5 fruit fly cellular contexts compared by ENCODE assay signal in genomic region chr2L:4981278-4981966, dm6.
A peak's percentile ranks its signal among the peaks of the same experiment; 100 is the strongest.
TF ChIP-seq lines count a peak whose summit lies in the region.

TSS of gene CG8892 (minus strand) at chr2L:4981592.
TSS of gene CG34126 (plus strand) at chr2L:4981614.

- peak; percentile 57 for TF ChIP-seq CTCF in whole organism, embryonic (GFP tag; optimal IDR thresholded peaks at IDR 0.05; lab: Kevin White, UChicago)

TF ChIP-seq in whole organism, adult, 20 proteins besides CTCF, POLR2A, EP300 and RAD21 (continues in another document):
- TF ChIP-seq Hr96 (GFP tag; optimal IDR thresholded peaks at IDR 0.05; lab: Kevin White, UChicago) (peak; percentile 96), kay (GFP tag; lab: Kevin White, UChicago; ENCODE audit: borderline replicate concordance) (no peak), CG11617 (GFP tag; optimal IDR thresholded peaks at IDR 0.05; lab: Kevin White, UChicago) (peak; percentile 99), cnc (optimal IDR thresholded peaks at IDR 0.05; lab: Kevin White, UChicago) (no peak), Clk (GFP tag; optimal IDR thresholded peaks at IDR 0.05; lab: Kevin White, UChicago) (peak; percentile 99), Crg-1 (GFP tag; optimal IDR thresholded peaks at IDR 0.05; lab: Kevin White, UChicago) (peak; percentile 99), CG5204 (GFP tag; optimal IDR thresholded peaks at IDR 0.05; lab: Kevin White, UChicago) (peak; percentile 98), CG1620 (GFP tag; optimal IDR thresholded peaks at IDR 0.05; lab: Kevin White, UChicago) (peak; percentile 99), CG33017 (tag; optimal IDR thresholded peaks at IDR 0.05; lab: Kevin White, UChicago) (peak; percentile 96), CG7101 (tag; optimal IDR thresholded peaks at IDR 0.05; lab: Kevin White, UChicago) (peak; percentile 98), tj (GFP tag; optimal IDR thresholded peaks at IDR 0.05; lab: Kevin White, UChicago) (peak; percentile 90), pad (GFP tag; optimal IDR thresholded peaks at IDR 0.05; lab: Kevin White, UChicago) (peak; percentile 96), Mnt (GFP tag; optimal IDR thresholded peaks at IDR 0.05; lab: Kevin White, UChicago) (peak; percentile 97), CG12768 (GFP tag; optimal IDR thresholded peaks at IDR 0.05; lab: Kevin White, UChicago) (peak; percentile 99), toe (GFP tag; optimal IDR thresholded peaks at IDR 0.05; lab: Kevin White, UChicago) (peak; percentile 99), cic (GFP tag; optimal IDR thresholded peaks at IDR 0.05; lab: Kevin White, UChicago) (peak; percentile 89), ovo (GFP tag; optimal IDR thresholded peaks at IDR 0.05; lab: Kevin White, UChicago) (peak; percentile 99), bab1 (GFP tag; optimal IDR thresholded peaks at IDR 0.05; lab: Kevin White, UChicago) (peak; percentile 95)

TF ChIP-seq in whole organism, embryonic, 481 proteins besides CTCF, POLR2A, EP300 and RAD21 (continues in another document):
- peak; percentile 95 to 98 for TF ChIP-seq Hr51 (GFP tag; optimal IDR thresholded peaks at IDR 0.05; lab: Kevin White, UChicago)
- peak; percentile 84 for TF ChIP-seq Ravus (GFP tag; IDR thresholded peaks at IDR 0.05; lab: Robert Waterston, UW)
- TF ChIP-seq CG14965 (GFP tag; optimal IDR thresholded peaks at IDR 0.05; lab: Kevin White, UChicago; ENCODE audit: borderline replicate concordance): peak; percentile 61
- TF ChIP-seq otp (GFP tag; IDR thresholded peaks at IDR 0.05; lab: Robert Waterston, UW): peak; percentile 85
- TF ChIP-seq crc (GFP tag; optimal IDR thresholded peaks at IDR 0.05; lab: Kevin White, UChicago): peak; percentile 85
- peak; percentile 95 for TF ChIP-seq CG4854 (GFP tag; optimal IDR thresholded peaks at IDR 0.05; lab: Kevin White, UChicago)
- TF ChIP-seq CG5245 (GFP tag; optimal IDR thresholded peaks at IDR 0.05; lab: Kevin White, UChicago): peak; percentile 96
- TF ChIP-seq Opbp (GFP tag; IDR thresholded peaks at IDR 0.05; lab: Robert Waterston, UW; ENCODE audit: partially characterized antibody): 0 out of 3 replicates have a peak, but pooled peaks have one; percentile 28
- peak; percentile 96 for TF ChIP-seq CG12104 (GFP tag; optimal IDR thresholded peaks at IDR 0.05; lab: Kevin White, UChicago)
- peak; percentile 98 for TF ChIP-seq jumu (GFP tag; optimal IDR thresholded peaks at IDR 0.05; lab: Kevin White, UChicago)
- peak; percentile 98 for TF ChIP-seq ken (GFP tag; IDR thresholded peaks at IDR 0.05; lab: Robert Waterston, UW)
- TF ChIP-seq TFAM (GFP tag; optimal IDR thresholded peaks at IDR 0.05; lab: Kevin White, UChicago): peak; percentile 89
- peak; percentile 99 for TF ChIP-seq CG12942 (GFP tag; optimal IDR thresholded peaks at IDR 0.05; lab: Kevin White, UChicago)
- TF ChIP-seq stwl (tag; optimal IDR thresholded peaks at IDR 0.05; lab: Kevin White, UChicago): peak; percentile 89
- TF ChIP-seq lilli (GFP tag; optimal IDR thresholded peaks at IDR 0.05; lab: Kevin White, UChicago): peak; percentile 98
- peak; percentile 94 for TF ChIP-seq CG3407 (GFP tag; optimal IDR thresholded peaks at IDR 0.05; lab: Kevin White, UChicago)
- TF ChIP-seq Dbx (GFP tag; IDR thresholded peaks at IDR 0.05; lab: Robert Waterston, UW): peak; percentile 98

TF ChIP-seq in whole organism, prepupa, 60 proteins besides CTCF, POLR2A, EP300 and RAD21 (continues in another document):
- peak; percentile 96 for TF ChIP-seq achi (GFP tag; optimal IDR thresholded peaks at IDR 0.05; lab: Kevin White, UChicago)
- TF ChIP-seq OdsH (GFP tag; optimal IDR thresholded peaks at IDR 0.05; lab: Kevin White, UChicago): peak; percentile 99
- TF ChIP-seq eg (GFP tag; IDR thresholded peaks at IDR 0.05; lab: Robert Waterston, UW): peak; percentile 89
- TF ChIP-seq vri (GFP tag; optimal IDR thresholded peaks at IDR 0.05; lab: Kevin White, UChicago): peak; percentile 95
- TF ChIP-seq CG8319 (GFP tag; optimal IDR thresholded peaks at IDR 0.05; lab: Kevin White, UChicago): peak; percentile 96
- peak; percentile 98 for TF ChIP-seq Sox15 (GFP tag; optimal IDR thresholded peaks at IDR 0.05; lab: Kevin White, UChicago)
- TF ChIP-seq Eip78C (GFP tag; lab: Kevin White, UChicago): peak; percentile 98
- TF ChIP-seq Eip93F (GFP tag; optimal IDR thresholded peaks at IDR 0.05; lab: Kevin White, UChicago): peak; percentile 87
- peak; percentile 98 for TF ChIP-seq acj6 (GFP tag; optimal IDR thresholded peaks at IDR 0.05; lab: Kevin White, UChicago)
- peak; percentile 89 for TF ChIP-seq dsx (GFP tag; optimal IDR thresholded peaks at IDR 0.05; lab: Kevin White, UChicago; ENCODE audit: poor library complexity, severe bottlenecking)
- TF ChIP-seq pdm3 (GFP tag; optimal IDR thresholded peaks at IDR 0.05; lab: Kevin White, UChicago): peak; percentile 98
- peak; percentile 97 for TF ChIP-seq Ets21C (GFP tag; optimal IDR thresholded peaks at IDR 0.05; lab: Kevin White, UChicago)
- TF ChIP-seq Gug (GFP tag; IDR thresholded peaks at IDR 0.05; lab: Robert Waterston, UW): peak; percentile 94
- peak; percentile 81 for TF ChIP-seq fkh (GFP tag; optimal IDR thresholded peaks at IDR 0.05; lab: Kevin White, UChicago)
- peak; percentile 95 for TF ChIP-seq CG11762 (GFP tag; optimal IDR thresholded peaks at IDR 0.05; lab: Kevin White, UChicago; ENCODE audit: insufficient read depth)
- peak; percentile 88 for TF ChIP-seq CG6854 (GFP tag; optimal IDR thresholded peaks at IDR 0.05; lab: Kevin White, UChicago)
- peak; percentile 84 for TF ChIP-seq CG15336 (GFP tag; IDR thresholded peaks at IDR 0.05; lab: Robert Waterston, UW)
- peak; percentile 92 for TF ChIP-seq CG7368 (GFP tag; optimal IDR thresholded peaks at IDR 0.05; lab: Kevin White, UChicago)
- TF ChIP-seq cyc (GFP tag; optimal IDR thresholded peaks at IDR 0.05; lab: Kevin White, UChicago): peak; percentile 98

TF ChIP-seq in whole organism, pupa, 21 proteins besides CTCF, POLR2A, EP300 and RAD21:
- peak; percentile 86 for TF ChIP-seq Ets98B (GFP tag; IDR thresholded peaks at IDR 0.05; lab: Robert Waterston, UW)
- TF ChIP-seq CG34367 (tag; optimal IDR thresholded peaks at IDR 0.05; lab: Kevin White, UChicago): peak; percentile 90
- TF ChIP-seq CG17806 (tag; optimal IDR thresholded peaks at IDR 0.05; lab: Kevin White, UChicago): peak; percentile 94
- TF ChIP-seq CG13204 (GFP tag; optimal IDR thresholded peaks at IDR 0.05; lab: Kevin White, UChicago): peak; percentile 72
- TF ChIP-seq CG9948 (tag; optimal IDR thresholded peaks at IDR 0.05; lab: Kevin White, UChicago): peak; percentile 95
- TF ChIP-seq CG10348 (GFP tag; IDR thresholded peaks at IDR 0.05; lab: Robert Waterston, UW): peak; percentile 89
- TF ChIP-seq CG8159 (tag; optimal IDR thresholded peaks at IDR 0.05; lab: Kevin White, UChicago): peak; percentile 96
- TF ChIP-seq CG8301 (tag; optimal IDR thresholded peaks at IDR 0.05; lab: Kevin White, UChicago): peak; percentile 93
- TF ChIP-seq fd96Ca (GFP tag; IDR thresholded peaks at IDR 0.05; lab: Robert Waterston, UW): peak; percentile 95
- peak; percentile 91 for TF ChIP-seq Pif1B (GFP tag; optimal IDR thresholded peaks at IDR 0.05; lab: Kevin White, UChicago)
- TF ChIP-seq EcR (GFP tag; optimal IDR thresholded peaks at IDR 0.05; lab: Kevin White, UChicago): no peak
- TF ChIP-seq CG15710 (tag; optimal IDR thresholded peaks at IDR 0.05; lab: Kevin White, UChicago): peak; percentile 97
- peak; percentile 96 for TF ChIP-seq CG14655 (GFP tag; optimal IDR thresholded peaks at IDR 0.05; lab: Kevin White, UChicago)
- TF ChIP-seq CG12605 (GFP tag; IDR thresholded peaks at IDR 0.05; lab: Robert Waterston, UW): peak; percentile 75
- no peak for TF ChIP-seq D1 (tag; optimal IDR thresholded peaks at IDR 0.05; lab: Kevin White, UChicago)
- peak; percentile 94 for TF ChIP-seq Pif1A (GFP tag; optimal IDR thresholded peaks at IDR 0.05; lab: Kevin White, UChicago)
- TF ChIP-seq rn (GFP tag; IDR thresholded peaks at IDR 0.05; lab: Robert Waterston, UW): peak; percentile 93
- TF ChIP-seq gl (tag; optimal IDR thresholded peaks at IDR 0.05; lab: Kevin White, UChicago): peak; percentile 83
- TF ChIP-seq CG32121 (GFP tag; IDR thresholded peaks at IDR 0.05; lab: Robert Waterston, UW): peak; percentile 91
- peak; percentile 97 for TF ChIP-seq Snoo (tag; optimal IDR thresholded peaks at IDR 0.05; lab: Kevin White, UChicago)
- peak; percentile 93 for TF ChIP-seq CG4496 (GFP tag; IDR thresholded peaks at IDR 0.05; lab: Robert Waterston, UW)
TF ChIP-seq in whole organism, pupa: peak in this region for 19.

TF ChIP-seq in whole organism, wandering third instar larva, 38 proteins besides CTCF, POLR2A, EP300 and RAD21 (continues in another document):
- peak; percentile 98 for TF ChIP-seq h (GFP tag; optimal IDR thresholded peaks at IDR 0.05; lab: Kevin White, UChicago)
- TF ChIP-seq CG32264 (GFP tag; optimal IDR thresholded peaks at IDR 0.05; lab: Kevin White, UChicago): peak; percentile 93
- no peak for TF ChIP-seq Hr78 (GFP tag; optimal IDR thresholded peaks at IDR 0.05; lab: Kevin White, UChicago)
- peak; percentile 91 for TF ChIP-seq sage (GFP tag; optimal IDR thresholded peaks at IDR 0.05; lab: Kevin White, UChicago)
- TF ChIP-seq Hnf4 (GFP tag; optimal IDR thresholded peaks at IDR 0.05; lab: Kevin White, UChicago): peak; percentile 98
- TF ChIP-seq dl (GFP tag; optimal IDR thresholded peaks at IDR 0.05; lab: Kevin White, UChicago; ENCODE audit: insufficient read depth in 1 of 2, partially characterized antibody in 2 of 2): no peak
- TF ChIP-seq Vsx2 (GFP tag; optimal IDR thresholded peaks at IDR 0.05; lab: Kevin White, UChicago; ENCODE audit: partially characterized antibody): no peak
- peak; percentile 98 for TF ChIP-seq fru (GFP tag; optimal IDR thresholded peaks at IDR 0.05; lab: Kevin White, UChicago)
- peak; percentile 97 for TF ChIP-seq psq (GFP tag; optimal IDR thresholded peaks at IDR 0.05; lab: Kevin White, UChicago)
- TF ChIP-seq woc (GFP tag; optimal IDR thresholded peaks at IDR 0.05; lab: Kevin White, UChicago): peak; percentile 98
- TF ChIP-seq Dfd (GFP tag; optimal IDR thresholded peaks at IDR 0.05; lab: Kevin White, UChicago): no peak
- peak; percentile 92 for TF ChIP-seq Mio (GFP tag; optimal IDR thresholded peaks at IDR 0.05; lab: Kevin White, UChicago)
- TF ChIP-seq usp (GFP tag; optimal IDR thresholded peaks at IDR 0.05; lab: Kevin White, UChicago): no peak
- peak; percentile 93 for TF ChIP-seq jim (GFP tag; optimal IDR thresholded peaks at IDR 0.05; lab: Kevin White, UChicago)
- no peak for TF ChIP-seq CrebA (GFP tag; optimal IDR thresholded peaks at IDR 0.05; lab: Kevin White, UChicago; ENCODE audit: borderline replicate concordance)
- TF ChIP-seq tai (GFP tag; optimal IDR thresholded peaks at IDR 0.05; lab: Kevin White, UChicago): no peak
- no peak for TF ChIP-seq pan (optimal IDR thresholded peaks at IDR 0.05; lab: Kevin White, UChicago)
- TF ChIP-seq Abd-B (GFP tag; optimal IDR thresholded peaks at IDR 0.05; lab: Kevin White, UChicago): no peak
- TF ChIP-seq Hr83 (GFP tag; optimal IDR thresholded peaks at IDR 0.05; lab: Kevin White, UChicago; ENCODE audit: poor library complexity, severe bottlenecking): peak; percentile 97
- TF ChIP-seq Rel (GFP tag; optimal IDR thresholded peaks at IDR 0.05; lab: Kevin White, UChicago): peak; percentile 89
- peak; percentile 87 for TF ChIP-seq Rel (tag; optimal IDR thresholded peaks at IDR 0.05; lab: Kevin White, UChicago)
- TF ChIP-seq Dif (GFP tag; optimal IDR thresholded peaks at IDR 0.05; lab: Kevin White, UChicago; ENCODE audit: partially characterized antibody): no peak
